Worm (Caenorhabditis elegans) whole organism, L2 larva: Measurements from ENCODE around the gene ntl-2.

ENCODE experiments used
- lin-11 ChIP-seq: fragments of 150-350 bp; sonication (generic microtip); optimal IDR thresholded peaks from 2 replicates; lab custom pipeline; 2014; ENCODE audit warnings: missing biosample characterization, missing genetic modification characterization, inconsistent platforms, mixed read lengths
- lin-13 ChIP-seq: fragments of 150-350 bp; optimal IDR thresholded peaks from 2 replicates; lab custom pipeline; 2014; ENCODE audit warnings: missing biosample characterization, missing genetic modification reagents, missing genetic modification characterization
- nhr-237 ChIP-seq: fragments of 150-350 bp; optimal IDR thresholded peaks from 2 replicates; lab custom pipeline; 2014; ENCODE audit warnings: missing biosample characterization, missing genetic modification characterization
- unc-62 ChIP-seq: fragments of 150-350 bp; optimal IDR thresholded peaks from 2 replicates; lab custom pipeline; 2014; ENCODE audit warnings: missing biosample characterization, missing genetic modification reagents, missing genetic modification characterization

DNA sequence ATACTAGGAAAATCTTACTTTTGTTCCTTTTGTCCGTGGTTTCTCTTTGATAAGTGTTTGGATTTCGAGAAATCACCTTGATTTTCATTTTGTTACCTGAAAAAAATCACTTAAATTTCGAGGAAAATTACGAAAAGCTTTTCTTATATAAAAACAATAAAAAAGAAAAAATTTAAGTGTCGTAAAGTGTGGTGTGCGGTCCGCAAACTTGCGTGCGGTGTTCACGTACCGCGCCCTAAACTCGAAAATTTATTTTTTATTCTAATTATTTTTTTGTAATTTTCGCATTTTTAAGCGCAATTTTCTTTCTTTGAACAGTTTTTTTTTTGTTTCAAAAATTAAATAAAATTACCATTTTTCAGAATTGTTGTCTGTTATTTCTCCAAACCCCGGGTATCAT lies 48.5 kb upstream of the ntl-2 start, which contains the start of the genes dcaf-13 and toe-1:
- no peak for TF ChIP-seq unc-62 (GFP tag; lab: Kevin White, UChicago)
- TF ChIP-seq lin-13 (GFP tag; lab: Kevin White, UChicago), result no peak
- no peak for TF ChIP-seq nhr-237 (tag; lab: Kevin White, UChicago)
- TF ChIP-seq lin-11 (tag; lab: Kevin White, UChicago), result no peak
